Fruit fly (Drosophila melanogaster): Measurements from ENCODE around the gene CYLD.

Gene CYLD

dm6 chr2L:10333091-10333991 lies 33.7 kb upstream of the CYLD start, which contains the start of gene GATAd (continued):
- TF ChIP-seq CG2712 (tag; optimal IDR thresholded peaks at IDR 0.05) (peak; percentile 46), CG31365 (tag; optimal IDR thresholded peaks at IDR 0.05) (no peak), CG4404 (GFP tag; IDR thresholded peaks at IDR 0.05) (no peak), schlank (tag; optimal IDR thresholded peaks at IDR 0.05) (no peak), CG32532 (GFP tag; IDR thresholded peaks at IDR 0.05) (no peak), Chrac-16 (GFP tag; optimal IDR thresholded peaks at IDR 0.05) (no peak), CG1024 (GFP tag; IDR thresholded peaks at IDR 0.05) (peak; percentile 33; the same call in 1 of the 2 replicates), Dip2 (GFP tag; IDR thresholded peaks at IDR 0.05) (no peak), CG10565 (GFP tag; optimal IDR thresholded peaks at IDR 0.05) (no peak), CG11247 (GFP tag; IDR thresholded peaks at IDR 0.05) (no peak), CG4360 (GFP tag; IDR thresholded peaks at IDR 0.05) (no peak), tup (GFP tag; optimal IDR thresholded peaks at IDR 0.05) (no peak), Hey (tag; optimal IDR thresholded peaks at IDR 0.05) (no peak), Atf3 (GFP tag; optimal IDR thresholded peaks at IDR 0.05) (no peak), H15 (GFP tag; IDR thresholded peaks at IDR 0.05) (no peak), CG4424 (GFP tag; optimal IDR thresholded peaks at IDR 0.05) (no peak), bsh (GFP tag; optimal IDR thresholded peaks at IDR 0.05) (no peak), CG14710 (tag; optimal IDR thresholded peaks at IDR 0.05) (peak; percentile 46), CG13624 (GFP tag; optimal IDR thresholded peaks at IDR 0.05) (no peak), NfI (GFP tag; optimal IDR thresholded peaks at IDR 0.05) (no peak), CG13424 (tag; optimal IDR thresholded peaks at IDR 0.05) (peak; percentile 21), CG11695 (GFP tag; IDR thresholded peaks at IDR 0.05) (no peak), Xbp1 (GFP tag; optimal IDR thresholded peaks at IDR 0.05) (no peak), Ravus (GFP tag; IDR thresholded peaks at IDR 0.05) (no peak), CG7556 (GFP tag; optimal IDR thresholded peaks at IDR 0.05) (no peak), Ada2b (GFP tag; IDR thresholded peaks at IDR 0.05) (no peak), CG10543 (GFP tag; optimal IDR thresholded peaks at IDR 0.05) (peak; percentile 19), insv (GFP tag; optimal IDR thresholded peaks at IDR 0.05) (no peak), grau (tag; optimal IDR thresholded peaks at IDR 0.05) (peak; percentile 19), Hr39 (optimal IDR thresholded peaks at IDR 0.05) (no peak), pfk (GFP tag; optimal IDR thresholded peaks at IDR 0.05) (peak; percentile 83), Oli (tag; optimal IDR thresholded peaks at IDR 0.05) (no peak), CG11560 (tag; IDR thresholded peaks at IDR 0.05) (no peak), CG9817 (tag; optimal IDR thresholded peaks at IDR 0.05) (no peak), nerfin-1 (tag; optimal IDR thresholded peaks at IDR 0.05) (no peak), TFAM (GFP tag; optimal IDR thresholded peaks at IDR 0.05) (no peak), CG8765 (GFP tag; IDR thresholded peaks at IDR 0.05) (no peak), lab (GFP tag; optimal IDR thresholded peaks at IDR 0.05) (no peak), sc (optimal IDR thresholded peaks at IDR 0.05) (no peak), sc (GFP tag; optimal IDR thresholded peaks at IDR 0.05) (no peak), CG14050 (GFP tag; IDR thresholded peaks at IDR 0.05) (no peak), br (optimal IDR thresholded peaks at IDR 0.05) (no peak), rib (GFP tag; IDR thresholded peaks at IDR 0.05) (no peak), CG3281 (GFP tag; optimal IDR thresholded peaks at IDR 0.05) (no peak), twi (tag; optimal IDR thresholded peaks at IDR 0.05) (no peak), trem (tag; optimal IDR thresholded peaks at IDR 0.05) (peak; percentile 52), CG18476 (GFP tag; optimal IDR thresholded peaks at IDR 0.05) (no peak), HLH4C (GFP tag; IDR thresholded peaks at IDR 0.05; ENCODE audit: partially characterized antibody) (no peak), CG30403 (GFP tag; optimal IDR thresholded peaks at IDR 0.05) (peak; percentile 27), Tbp (GFP tag; optimal IDR thresholded peaks at IDR 0.05) (peak; percentile 64), CG10654 (GFP tag; optimal IDR thresholded peaks at IDR 0.05) (no peak)
